Worm (Caenorhabditis elegans) whole organism, L4 larva: ENCODE data around the gene nhx-2.

ENCODE experiments used
- ces-1 ChIP-seq: fragments of 150-350 bp; sonication (generic microtip); optimal IDR thresholded peaks from 4 replicates; lab custom pipeline; 2014; ENCODE audit warnings: missing biosample characterization, missing genetic modification reagents, missing genetic modification characterization
- madf-9 ChIP-seq: fragments of 200-800 bp; sonication (Bioruptor generic); conservative IDR thresholded peaks from 2 replicates; pipeline ENCODE4 v1.3.6; 2022; ENCODE audit warnings: missing genetic modification reagents, missing genetic modification characterization, missing compliant biosample characterization
- nhr-28 ChIP-seq: fragments of 150-350 bp; optimal IDR thresholded peaks from 2 replicates; lab custom pipeline; 2014; ENCODE audit warnings: missing biosample characterization, missing genetic modification characterization
- pha-4 ChIP-seq, 2 experiments: fragments of 150-350 bp in 1 of 2; fragments of 200-800 bp in 1 of 2; sonication (Bioruptor generic) in 1 of 2; IDR thresholded peaks in 1 of 2; optimal IDR thresholded peaks in 1 of 2; 2 replicates each; pipeline versions ENCODE4 v1.3.6 to Lab custom; 2014 to 2022; ENCODE audit warnings: missing genetic modification characterization in 2 of 2, missing genetic modification reagents in 2 of 2, missing biosample characterization in 1 of 2, missing compliant biosample characterization in 1 of 2
- pqm-1 ChIP-seq: sonication (generic microtip); optimal IDR thresholded peaks from 2 replicates; lab custom pipeline; 2017; ENCODE audit warnings: missing biosample characterization, missing genetic modification characterization

- no peak for TF ChIP-seq pha-4 (GFP tag; IDR thresholded peaks at IDR 0.05; lab: Robert Waterston, UW)
- TF ChIP-seq pha-4 (tag; optimal IDR thresholded peaks at IDR 0.05; lab: Kevin White, UChicago), result no peak
- TF ChIP-seq madf-9 (GFP tag; lab: Robert Waterston, UW), result no peak
- TF ChIP-seq pqm-1 (tag; lab: Kevin White, UChicago), result peak; percentile 62
- TF ChIP-seq ces-1, result no peak
- peak; percentile 57 for TF ChIP-seq nhr-28 (tag; lab: Kevin White, UChicago)
Observed at ce11 chrII:7693929-7694328, at the start of gene nhx-2.
